Fruit fly (Drosophila melanogaster) whole organism, pupa: ENCODE results near the gene CG13921.

ENCODE experiments used
- CG10348 ChIP-seq: fragments of 200-800 bp; sonication (Bioruptor generic); IDR thresholded peaks from 2 replicates; pipeline ENCODE4 v1.3.6; 2022; ENCODE audit warnings: missing biosample characterization, missing genetic modification characterization
- CG12605 ChIP-seq: fragments of 200-800 bp; sonication (Bioruptor generic); IDR thresholded peaks from 2 replicates; pipeline ENCODE4 v1.3.6; 2022; ENCODE audit warnings: missing biosample characterization, missing genetic modification characterization
- CG13204 ChIP-seq: fragments of 200-800 bp; sonication (Bioruptor generic); optimal IDR thresholded peaks from 2 replicates; lab custom pipeline; 2018; ENCODE audit warnings: missing biosample characterization, mild to moderate bottlenecking, missing genetic modification characterization, moderate library complexity
- CG14655 ChIP-seq: fragments of 200-800 bp; sonication (Bioruptor generic); optimal IDR thresholded peaks from 3 replicates; lab custom pipeline; 2017; ENCODE audit warnings: mild to moderate bottlenecking, missing biosample characterization, missing genetic modification reagents, missing genetic modification characterization
- CG15710 ChIP-seq: fragments of 200-800 bp; sonication (Bioruptor generic); optimal IDR thresholded peaks from 2 replicates; lab custom pipeline; 2018; ENCODE audit warnings: missing biosample characterization, mild to moderate bottlenecking, missing genetic modification characterization, moderate library complexity
- CG17806 ChIP-seq: fragments of 200-800 bp; sonication (Bioruptor generic); optimal IDR thresholded peaks from 2 replicates; lab custom pipeline; 2018; ENCODE audit warnings: missing biosample characterization, mild to moderate bottlenecking, missing genetic modification characterization, moderate library complexity
- CG32121 ChIP-seq: fragments of 200-800 bp; sonication (Bioruptor generic); IDR thresholded peaks from 2 replicates; pipeline ENCODE4 v1.3.6; 2022; ENCODE audit warnings: missing biosample characterization, missing genetic modification characterization
- CG34367 ChIP-seq: fragments of 200-800 bp; sonication (Bioruptor generic); optimal IDR thresholded peaks from 2 replicates; lab custom pipeline; 2018; ENCODE audit warnings: missing biosample characterization, mild to moderate bottlenecking, missing genetic modification characterization
- CG4496 ChIP-seq: fragments of 200-800 bp; sonication (Bioruptor generic); IDR thresholded peaks from 3 replicates; pipeline ENCODE4 v1.3.6; 2022; ENCODE audit warnings: missing biosample characterization, missing genetic modification characterization
- CG8159 ChIP-seq: fragments of 200-800 bp; sonication (Bioruptor generic); optimal IDR thresholded peaks from 3 replicates; lab custom pipeline; 2018; ENCODE audit warnings: missing biosample characterization, mild to moderate bottlenecking, missing genetic modification characterization, moderate library complexity
- CG8301 ChIP-seq: fragments of 200-800 bp; sonication (Bioruptor generic); optimal IDR thresholded peaks from 2 replicates; lab custom pipeline; 2018; ENCODE audit warnings: missing biosample characterization, mild to moderate bottlenecking, missing genetic modification characterization
- CG9948 ChIP-seq: fragments of 200-800 bp; sonication (Bioruptor generic); optimal IDR thresholded peaks from 2 replicates; lab custom pipeline; 2018; ENCODE audit warnings: missing biosample characterization, mild to moderate bottlenecking, missing genetic modification characterization, moderate library complexity
- D1 ChIP-seq: fragments of 200-800 bp; sonication (Bioruptor generic); optimal IDR thresholded peaks from 2 replicates; lab custom pipeline; 2018; ENCODE audit warnings: missing biosample characterization, mild to moderate bottlenecking, missing genetic modification characterization, moderate library complexity
- EcR ChIP-seq: fragments of 200-800 bp; sonication (Bioruptor generic); optimal IDR thresholded peaks from 3 replicates; lab custom pipeline; 2019; ENCODE audit warnings: missing biosample characterization, missing genetic modification characterization, mild to moderate bottlenecking, moderate library complexity, missing genetic modification reagents
- Ets98B ChIP-seq: fragments of 200-800 bp; sonication (Bioruptor generic); IDR thresholded peaks from 2 replicates; pipeline ENCODE4 v1.3.6; 2022; ENCODE audit warnings: missing biosample characterization, missing genetic modification characterization
- Pif1A ChIP-seq: fragments of 200-800 bp; sonication (Bioruptor generic); optimal IDR thresholded peaks from 3 replicates; lab custom pipeline; 2016; ENCODE audit warnings: missing biosample characterization, missing genetic modification characterization
- Pif1B ChIP-seq: fragments of 200-800 bp; sonication (Bioruptor generic); optimal IDR thresholded peaks from 3 replicates; lab custom pipeline; 2016; ENCODE audit warnings: missing biosample characterization, missing genetic modification characterization
- Snoo ChIP-seq: fragments of 200-800 bp; sonication (Bioruptor generic); optimal IDR thresholded peaks from 3 replicates; lab custom pipeline; 2017; ENCODE audit warnings: missing biosample characterization, mild to moderate bottlenecking, missing genetic modification characterization, inconsistent platforms
- fd96Ca ChIP-seq: fragments of 200-800 bp; sonication (Bioruptor generic); IDR thresholded peaks from 3 replicates; pipeline ENCODE4 v1.3.6; 2022; ENCODE audit warnings: missing biosample characterization, missing genetic modification characterization
- gl ChIP-seq: fragments of 200-800 bp; sonication (Bioruptor generic); optimal IDR thresholded peaks from 2 replicates; lab custom pipeline; 2018; ENCODE audit warnings: missing biosample characterization, mild to moderate bottlenecking, missing genetic modification characterization
- rn ChIP-seq: fragments of 200-800 bp; sonication (Bioruptor generic); IDR thresholded peaks from 2 replicates; pipeline ENCODE4 v1.3.6; 2022; ENCODE audit warnings: missing biosample characterization, missing genetic modification characterization

CG13921 gene

DNA sequence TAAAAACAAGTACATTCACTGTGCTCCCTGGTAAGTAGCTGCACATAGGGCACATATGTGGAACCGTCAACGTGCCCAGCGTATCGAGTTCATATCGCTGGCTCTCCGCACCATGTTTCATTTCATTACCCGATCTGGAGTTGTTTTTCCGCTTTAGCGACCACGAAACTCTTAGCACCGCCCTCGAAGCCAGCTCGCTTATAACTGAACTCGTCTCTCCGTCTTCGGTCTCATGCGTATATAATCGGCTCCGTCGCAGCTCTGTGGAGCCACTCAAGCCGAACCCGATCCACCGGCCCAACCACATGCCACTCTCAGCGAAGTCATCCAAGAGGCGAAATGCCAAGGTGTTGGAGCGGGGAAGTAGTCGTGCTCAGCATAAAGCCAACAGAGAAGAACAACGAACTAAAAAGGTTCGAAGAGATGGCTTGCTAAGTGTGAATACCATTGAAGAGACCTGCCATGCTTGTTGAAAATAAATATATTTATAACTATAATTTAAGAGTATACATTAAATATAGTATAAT lies 8.8 kb downstream of the CG13921 start, which contains the start of gene Cht2:
Gene Cht2, minus strand, starts transcription at position 477 of the 527 bp plus-strand sequence.
- no peak for TF ChIP-seq rn (GFP tag; lab: Robert Waterston, UW)
- peak; percentile 59 for TF ChIP-seq Pif1B (GFP tag; lab: Kevin White, UChicago)
- no peak for TF ChIP-seq gl (tag; lab: Kevin White, UChicago)
- 0 out of 3 replicates have a peak, but pooled peaks have one; percentile 57 for TF ChIP-seq CG4496 (GFP tag; lab: Robert Waterston, UW)
- TF ChIP-seq CG32121 (GFP tag; lab: Robert Waterston, UW) = peak; percentile 34; the same call in 1 of the 2 replicates
- TF ChIP-seq EcR (GFP tag; lab: Kevin White, UChicago) = peak; percentile 84
- no peak for TF ChIP-seq CG9948 (tag; lab: Kevin White, UChicago)
- peak; percentile 40 for TF ChIP-seq CG13204 (GFP tag; lab: Kevin White, UChicago)
- no peak for TF ChIP-seq D1 (tag; lab: Kevin White, UChicago)
- TF ChIP-seq Ets98B (GFP tag; lab: Robert Waterston, UW) = peak; percentile 33; the same call in 1 of the 2 replicates
- no peak for TF ChIP-seq CG34367 (tag; lab: Kevin White, UChicago)
- peak; percentile 36; the same call in 1 of the 3 replicates for TF ChIP-seq fd96Ca (GFP tag; lab: Robert Waterston, UW)
- TF ChIP-seq CG12605 (GFP tag; lab: Robert Waterston, UW) = peak; percentile 62

DNA sequence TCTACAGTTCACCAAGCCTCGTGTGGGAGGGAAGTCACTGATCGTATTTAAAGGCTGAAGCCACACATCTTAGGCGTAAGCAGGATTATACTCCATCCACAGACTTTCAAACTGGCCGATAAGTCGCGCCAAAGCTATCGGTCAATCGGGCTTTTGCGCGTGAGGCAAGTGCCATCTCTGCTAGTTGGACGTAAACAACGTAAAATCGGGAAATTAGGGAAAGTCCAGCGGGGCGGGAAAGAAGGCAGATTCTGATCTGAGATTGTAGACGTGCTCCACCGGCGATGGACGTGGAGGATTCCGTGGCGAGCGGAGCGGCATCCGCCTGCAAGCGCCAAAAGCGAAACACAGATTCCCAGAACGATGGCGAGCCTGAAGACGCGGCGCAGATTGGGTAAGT lies 9.4 kb downstream of the CG13921 start, which contains the start of gene CG8001:
Gene CG8001, plus strand, starts transcription at position 17 of the 400 bp plus-strand sequence.
- TF ChIP-seq CG15710 (tag; lab: Kevin White, UChicago) = no peak
- no peak for TF ChIP-seq Pif1A (GFP tag; lab: Kevin White, UChicago)
- no peak for TF ChIP-seq rn (GFP tag; lab: Robert Waterston, UW)
- TF ChIP-seq Ets98B (GFP tag; lab: Robert Waterston, UW) = no peak
- no peak for TF ChIP-seq EcR (GFP tag; lab: Kevin White, UChicago)
- TF ChIP-seq D1 (tag; lab: Kevin White, UChicago) = no peak
- no peak for TF ChIP-seq CG8159 (tag; lab: Kevin White, UChicago)
- no peak for TF ChIP-seq Pif1B (GFP tag; lab: Kevin White, UChicago)
- no peak for TF ChIP-seq fd96Ca (GFP tag; lab: Robert Waterston, UW)
- TF ChIP-seq CG8301 = no peak
- no peak for TF ChIP-seq CG34367 (tag; lab: Kevin White, UChicago)
- TF ChIP-seq CG32121 (GFP tag; lab: Robert Waterston, UW) = no peak
- TF ChIP-seq Snoo = no peak
- no peak for TF ChIP-seq CG13204 (GFP tag; lab: Kevin White, UChicago)

DNA sequence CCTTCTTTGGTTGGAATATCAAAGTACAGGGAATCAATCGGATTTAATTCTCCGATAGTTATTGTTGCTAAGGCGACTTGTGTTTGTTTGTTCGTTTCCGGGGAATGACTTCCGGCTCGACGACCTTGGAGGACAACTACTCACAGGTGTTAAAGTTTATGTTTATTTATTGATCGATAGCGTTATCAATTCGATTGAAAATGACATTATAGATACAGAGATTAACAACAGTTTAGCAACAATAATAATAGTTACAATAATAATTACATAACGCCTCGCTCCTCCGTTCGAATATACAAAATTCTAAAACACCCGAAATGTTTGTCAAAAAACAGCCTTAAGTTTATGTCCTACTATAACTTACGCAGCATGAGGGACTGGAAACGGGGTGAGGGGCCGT lies 25.0 kb downstream of the CG13921 start, which contains the start of gene Dhc62B:
Gene Dhc62B, minus strand, starts transcription at position 101 of the 400 bp plus-strand sequence.
- TF ChIP-seq D1 (tag; lab: Kevin White, UChicago) = no peak
- TF ChIP-seq Pif1A (GFP tag; lab: Kevin White, UChicago) = no peak
- TF ChIP-seq CG12605 (GFP tag; lab: Robert Waterston, UW) = no peak
- no peak for TF ChIP-seq CG8159 (tag; lab: Kevin White, UChicago)
- TF ChIP-seq fd96Ca (GFP tag; lab: Robert Waterston, UW) = no peak
- TF ChIP-seq rn (GFP tag; lab: Robert Waterston, UW) = no peak
- TF ChIP-seq CG4496 (GFP tag; lab: Robert Waterston, UW) = no peak
- no peak for TF ChIP-seq Pif1B (GFP tag; lab: Kevin White, UChicago)
- TF ChIP-seq CG14655 = no peak
- no peak for TF ChIP-seq CG32121 (GFP tag; lab: Robert Waterston, UW)
- TF ChIP-seq CG34367 (tag; lab: Kevin White, UChicago) = no peak
- TF ChIP-seq gl (tag; lab: Kevin White, UChicago) = no peak
- TF ChIP-seq CG9948 (tag; lab: Kevin White, UChicago) = no peak
- TF ChIP-seq CG13204 (GFP tag; lab: Kevin White, UChicago) = no peak

DNA sequence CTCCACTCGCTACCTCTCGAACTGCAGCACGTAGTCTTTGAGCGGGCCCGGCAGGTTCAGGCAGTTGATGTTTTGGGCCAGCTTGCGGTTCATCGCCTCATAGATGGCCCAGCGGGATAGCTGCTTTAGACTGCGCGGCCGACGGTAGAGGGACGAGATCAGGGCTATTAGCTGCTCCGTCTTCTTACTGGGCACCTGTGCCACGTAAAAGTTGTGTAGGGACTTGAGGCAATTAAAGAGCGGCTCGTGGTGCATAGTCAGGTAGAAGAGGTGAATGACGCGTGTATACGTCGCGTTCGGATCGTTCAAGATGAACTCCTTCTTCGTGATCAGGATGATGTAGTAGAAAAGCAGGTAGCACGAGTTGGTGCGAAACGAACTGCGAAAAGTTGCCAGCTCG lies 25.9 kb downstream of the CG13921 start:
- TF ChIP-seq Snoo (no peak), CG12605 (GFP tag; lab: Robert Waterston, UW) (no peak), CG15710 (tag; lab: Kevin White, UChicago) (no peak)
- TF ChIP-seq, all 21 proteins: peak for 0

DNA sequence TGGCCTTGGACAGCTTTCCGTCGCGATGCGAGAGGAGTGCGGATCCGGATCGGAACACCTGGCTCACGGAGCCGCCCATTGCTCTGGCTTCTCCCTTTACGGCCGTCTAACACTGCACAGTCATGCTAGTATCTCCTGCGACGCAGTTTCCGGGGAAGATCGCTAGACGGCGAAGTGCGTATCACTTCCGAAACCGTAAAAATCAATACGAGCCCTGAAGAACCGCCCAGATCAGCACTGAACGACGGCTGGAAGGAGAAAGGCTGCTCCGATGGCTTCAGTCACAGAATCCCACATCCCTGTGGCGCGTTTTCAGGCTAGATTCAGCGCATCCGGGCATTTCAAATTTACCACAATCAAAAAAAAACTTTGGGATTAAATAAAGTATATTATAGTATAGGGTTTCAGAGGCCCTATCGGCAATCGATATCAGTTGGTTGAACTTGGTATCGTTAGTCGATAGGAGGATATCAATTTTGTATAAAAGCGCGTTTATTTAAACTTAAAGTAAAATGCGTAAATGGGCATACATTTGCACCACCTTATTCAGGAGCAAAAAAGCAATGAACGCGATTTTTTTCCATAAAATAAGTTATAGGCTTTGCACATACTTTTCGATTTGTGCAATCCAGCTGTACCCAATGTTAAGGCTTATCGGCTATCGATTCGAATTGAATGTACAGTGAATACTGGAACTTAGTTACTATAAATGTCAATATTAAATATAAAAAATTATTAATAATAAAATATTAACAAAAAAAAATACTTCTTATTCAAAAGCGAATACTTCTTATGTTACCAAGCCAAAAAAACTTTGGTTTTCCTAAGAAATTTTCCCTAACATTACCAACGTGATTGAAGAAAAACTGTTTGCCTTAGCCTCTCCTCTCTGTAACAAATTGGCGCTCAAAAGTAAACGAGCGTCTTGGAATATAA lies 28.3 kb downstream of the CG13921 start, which contains the start of the genes CG13933 and PolD2:
Gene CG13933, minus strand, starts transcription at position 435 of the 936 bp plus-strand sequence.
Gene PolD2, plus strand, starts transcription at position 921 of the 936 bp plus-strand sequence.
- TF ChIP-seq fd96Ca (GFP tag; lab: Robert Waterston, UW) = peak; percentile 86
- no peak for TF ChIP-seq Pif1A (GFP tag; lab: Kevin White, UChicago)
- TF ChIP-seq CG4496 (GFP tag; lab: Robert Waterston, UW) = peak; percentile 98
- peak; percentile 82 for TF ChIP-seq CG9948 (tag; lab: Kevin White, UChicago)
- TF ChIP-seq CG15710 (tag; lab: Kevin White, UChicago) = peak; percentile 99
- no peak for TF ChIP-seq EcR (GFP tag; lab: Kevin White, UChicago)
- TF ChIP-seq CG8301 = no peak
- TF ChIP-seq CG34367 (tag; lab: Kevin White, UChicago) = peak; percentile 97
- no peak for TF ChIP-seq CG14655
- peak; percentile 97 for TF ChIP-seq Ets98B (GFP tag; lab: Robert Waterston, UW)
- peak; percentile 91 for TF ChIP-seq CG8159 (tag; lab: Kevin White, UChicago)
- TF ChIP-seq Pif1B (GFP tag; lab: Kevin White, UChicago) = peak; percentile 95
- TF ChIP-seq D1 (tag; lab: Kevin White, UChicago) = no peak
- peak; percentile 90 for TF ChIP-seq rn (GFP tag; lab: Robert Waterston, UW)
- no peak for TF ChIP-seq CG13204 (GFP tag; lab: Kevin White, UChicago)
- TF ChIP-seq CG17806 = peak; percentile 92
- peak; percentile 94 for TF ChIP-seq CG10348 (GFP tag; lab: Robert Waterston, UW)
- peak; percentile 97 for TF ChIP-seq CG32121 (GFP tag; lab: Robert Waterston, UW)
- peak; percentile 5 for TF ChIP-seq gl (tag; lab: Kevin White, UChicago)
- TF ChIP-seq CG12605 (GFP tag; lab: Robert Waterston, UW) = peak; percentile 87
- no peak for TF ChIP-seq Snoo
